Worm (Caenorhabditis elegans): ENCODE data around the gene hlh-19.

hlh-19 gene

DNA sequence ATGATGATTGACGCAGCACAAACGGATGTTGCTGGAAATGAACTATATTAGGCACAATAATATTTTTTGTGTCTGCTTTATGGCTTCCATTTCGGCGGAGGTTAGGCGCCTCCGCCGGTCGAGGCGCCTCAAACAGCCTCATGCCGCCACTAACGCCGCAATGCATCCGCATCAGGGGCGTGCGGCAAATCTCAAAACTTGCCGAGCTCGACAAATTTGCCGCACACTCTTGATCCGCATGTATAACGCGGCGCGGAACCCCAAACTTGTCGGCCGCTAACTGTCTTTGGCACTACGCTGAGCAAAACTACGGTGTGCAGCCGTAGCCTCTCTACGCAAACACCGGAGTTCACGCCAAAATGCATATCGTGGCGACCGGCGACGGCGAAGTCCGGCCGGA lies 24.7 kb upstream of the hlh-19 start:
- no peak for TF ChIP-seq hlh-30 (tag; optimal IDR thresholded peaks at IDR 0.05; ENCODE audit: insufficient read depth)
- no peak for TF ChIP-seq ets-4 (tag; optimal IDR thresholded peaks at IDR 0.05)
- no peak for TF ChIP-seq ceh-14 (tag; optimal IDR thresholded peaks at IDR 0.05)
- no peak for TF ChIP-seq unc-55 (GFP tag; optimal IDR thresholded peaks at IDR 0.05)
- no peak for TF ChIP-seq ama-1 (optimal IDR thresholded peaks at IDR 0.05)
- TF ChIP-seq pha-2 (tag; optimal IDR thresholded peaks at IDR 0.05): no peak
- TF ChIP-seq hlh-6 (tag; optimal IDR thresholded peaks at IDR 0.05): no peak
- no peak for TF ChIP-seq fkh-6 (tag; optimal IDR thresholded peaks at IDR 0.05)
- no peak for TF ChIP-seq ceh-31 (tag; optimal IDR thresholded peaks at IDR 0.05)
- no peak for TF ChIP-seq ceh-2 (tag; optimal IDR thresholded peaks at IDR 0.05)
- no peak for TF ChIP-seq Y22D7AL.16 (tag; optimal IDR thresholded peaks at IDR 0.05)
- TF ChIP-seq K09A11.1 (tag; optimal IDR thresholded peaks at IDR 0.05; ENCODE audit: insufficient read depth): no peak
- no peak for TF ChIP-seq sdc-2 (tag; optimal IDR thresholded peaks at IDR 0.05)
- no peak for TF ChIP-seq odd-2 (tag; optimal IDR thresholded peaks at IDR 0.05)
- no peak for TF ChIP-seq mec-3 (tag; optimal IDR thresholded peaks at IDR 0.05; ENCODE audit: borderline replicate concordance)
- no peak for TF ChIP-seq lin-11 (tag; optimal IDR thresholded peaks at IDR 0.05)
- TF ChIP-seq ceh-9 (tag; optimal IDR thresholded peaks at IDR 0.05): no peak
- no peak for TF ChIP-seq npax-4 (tag; optimal IDR thresholded peaks at IDR 0.05)
- TF ChIP-seq ref-2 (tag; optimal IDR thresholded peaks at IDR 0.05): no peak

DNA sequence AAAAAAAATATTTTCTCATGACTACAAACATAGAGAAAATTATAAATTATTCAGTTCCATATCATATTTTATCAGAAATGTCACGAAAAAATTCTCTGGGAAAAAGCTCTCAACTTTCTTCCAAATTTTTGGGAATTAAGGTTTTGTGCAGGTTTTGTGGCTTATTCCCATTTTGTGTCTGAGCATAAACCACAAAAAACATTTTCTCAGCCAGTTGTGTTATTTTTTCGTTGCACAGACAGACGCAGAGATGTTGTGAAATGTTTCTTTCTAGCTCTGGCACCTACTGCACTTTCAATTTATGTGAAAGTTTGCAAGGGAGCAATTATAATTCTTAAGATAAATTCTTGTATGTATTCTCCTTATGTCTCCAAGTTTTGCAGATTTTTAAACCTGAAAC lies 18.0 kb upstream of the hlh-19 start:
- TF ChIP-seq sox-2 (GFP tag; IDR thresholded peaks at IDR 0.05) (no peak), pqm-1 (tag; optimal IDR thresholded peaks at IDR 0.05) (no peak), pag-3 (tag; optimal IDR thresholded peaks at IDR 0.05; ENCODE audit: borderline replicate concordance) (no peak), ceh-18 (tag; optimal IDR thresholded peaks at IDR 0.05) (no peak), ceh-9 (tag; optimal IDR thresholded peaks at IDR 0.05) (no peak), hlh-15 (tag; optimal IDR thresholded peaks at IDR 0.05) (no peak), nhr-11 (tag; optimal IDR thresholded peaks at IDR 0.05) (no peak), tbx-2 (tag; optimal IDR thresholded peaks at IDR 0.05) (no peak), K02D7.2 (tag; optimal IDR thresholded peaks at IDR 0.05) (no peak), tbx-7 (tag; optimal IDR thresholded peaks at IDR 0.05) (no peak), C38D4.7 (GFP tag; optimal IDR thresholded peaks at IDR 0.05) (no peak), fax-1 (tag; optimal IDR thresholded peaks at IDR 0.05) (no peak), eyg-1 (tag; optimal IDR thresholded peaks at IDR 0.05) (no peak), lim-6 (tag; optimal IDR thresholded peaks at IDR 0.05) (no peak), dmd-4 (tag; optimal IDR thresholded peaks at IDR 0.05; ENCODE audit: borderline replicate concordance) (no peak)

DNA sequence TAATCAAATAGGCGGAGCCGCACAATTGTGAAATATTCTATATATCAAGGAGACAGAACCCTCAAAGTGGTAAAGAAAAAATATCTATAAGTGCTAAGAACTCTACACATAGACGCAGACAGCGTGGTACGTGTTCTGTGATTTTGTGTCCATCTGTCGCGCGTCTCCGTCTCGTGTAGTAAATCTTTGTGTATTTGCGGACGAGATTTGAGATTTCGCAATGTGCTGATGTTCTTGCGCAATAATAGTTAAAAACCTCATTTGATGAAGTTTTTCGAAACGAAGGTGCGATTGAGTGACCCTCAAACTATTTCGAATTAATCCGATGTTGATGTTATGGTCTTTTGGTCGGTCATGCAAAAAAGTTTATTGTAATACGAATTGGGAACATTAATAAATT lies 16.2 kb upstream of the hlh-19 start:
- no peak for TF ChIP-seq lim-6 (tag; optimal IDR thresholded peaks at IDR 0.05)
- no peak for TF ChIP-seq K02D7.2 (tag; optimal IDR thresholded peaks at IDR 0.05)
- no peak for TF ChIP-seq rnt-1 (tag; optimal IDR thresholded peaks at IDR 0.05)
- TF ChIP-seq ets-4 (tag; optimal IDR thresholded peaks at IDR 0.05): no peak
- no peak for TF ChIP-seq odd-2 (tag; optimal IDR thresholded peaks at IDR 0.05)
- no peak for TF ChIP-seq pha-2 (tag; optimal IDR thresholded peaks at IDR 0.05)
- TF ChIP-seq hlh-6 (tag; optimal IDR thresholded peaks at IDR 0.05): no peak
- no peak for TF ChIP-seq sox-2 (GFP tag; IDR thresholded peaks at IDR 0.05)
- no peak for TF ChIP-seq ceh-24 (tag; optimal IDR thresholded peaks at IDR 0.05)
- TF ChIP-seq nfya-1 (tag; optimal IDR thresholded peaks at IDR 0.05): no peak
- TF ChIP-seq pat-9 (tag; optimal IDR thresholded peaks at IDR 0.05): no peak
- TF ChIP-seq ceh-48 (tag; optimal IDR thresholded peaks at IDR 0.05): no peak
- TF ChIP-seq pax-1 (tag; optimal IDR thresholded peaks at IDR 0.05): no peak
- TF ChIP-seq ceh-18 (tag; optimal IDR thresholded peaks at IDR 0.05): no peak

DNA sequence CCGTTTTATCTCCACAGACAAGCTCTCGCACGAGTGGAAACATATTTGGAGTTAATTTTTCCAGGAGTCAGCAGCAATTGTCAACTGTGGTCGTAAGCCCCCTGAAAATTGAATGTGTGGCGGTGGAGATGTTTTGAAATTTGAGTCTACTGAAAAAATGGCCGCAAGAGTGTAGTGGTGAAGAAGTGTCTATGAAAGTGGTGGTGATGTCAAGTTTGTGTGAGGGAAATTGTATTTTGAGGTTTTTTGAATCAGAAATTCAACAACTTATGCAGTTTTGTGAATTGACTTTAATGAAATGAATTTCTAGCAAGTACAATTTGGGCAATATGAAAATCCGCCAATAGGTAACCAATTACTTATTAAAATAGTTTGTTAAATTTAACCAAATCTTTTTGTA lies 15.5 kb upstream of the hlh-19 start, which contains the start of gene mrp-2:
Gene mrp-2, minus strand, starts transcription at position 101 of the 400 bp plus-strand sequence.
- TF ChIP-seq K02D7.2 (tag; optimal IDR thresholded peaks at IDR 0.05) (no peak), pax-1 (tag; optimal IDR thresholded peaks at IDR 0.05) (no peak), hlh-30 (tag; optimal IDR thresholded peaks at IDR 0.05; ENCODE audit: insufficient read depth) (no peak), ceh-31 (tag; optimal IDR thresholded peaks at IDR 0.05) (no peak), ets-4 (tag; optimal IDR thresholded peaks at IDR 0.05) (no peak), eyg-1 (tag; optimal IDR thresholded peaks at IDR 0.05) (no peak), tbx-2 (tag; optimal IDR thresholded peaks at IDR 0.05) (no peak), madf-2 (tag; optimal IDR thresholded peaks at IDR 0.05) (no peak), C38D4.7 (GFP tag; optimal IDR thresholded peaks at IDR 0.05) (no peak), ceh-22 (tag; optimal IDR thresholded peaks at IDR 0.05) (no peak), ceh-34 (tag; optimal IDR thresholded peaks at IDR 0.05) (no peak)
